Fruit fly (Drosophila melanogaster) whole organism, embryonic: ENCODE results near the gene CG15373.

ENCODE experiments used
- Bgb ChIP-seq: fragments of 200-800 bp; sonication (Bioruptor generic); IDR thresholded peaks from 2 replicates; pipeline ENCODE4 v1.3.6; 2022; ENCODE audit warnings: missing biosample characterization, missing genetic modification characterization; ENCODE audit not compliant: partially characterized antibody
- CG1024 ChIP-seq: fragments of 200-800 bp; sonication (Bioruptor generic); IDR thresholded peaks from 2 replicates; pipeline ENCODE4 v1.3.6; 2022; ENCODE audit warnings: missing biosample characterization, missing genetic modification characterization
- CG10267 ChIP-seq: fragments of 200-800 bp; sonication (Bioruptor generic); optimal IDR thresholded peaks from 2 replicates; lab custom pipeline; 2018; ENCODE audit warnings: missing biosample characterization, mild to moderate bottlenecking, missing genetic modification characterization, moderate library complexity
- CG12391 ChIP-seq: fragments of 200-800 bp; sonication (Bioruptor generic); optimal IDR thresholded peaks from 3 replicates; lab custom pipeline; 2018; ENCODE audit warnings: missing biosample characterization, mild to moderate bottlenecking, missing genetic modification characterization, moderate library complexity
- CG13123 ChIP-seq: fragments of 200-800 bp; sonication (Bioruptor generic); optimal IDR thresholded peaks from 2 replicates; lab custom pipeline; 2016; ENCODE audit warnings: missing biosample characterization, missing genetic modification characterization
- CG13296 ChIP-seq: fragments of 200-800 bp; sonication (Bioruptor generic); optimal IDR thresholded peaks from 3 replicates; lab custom pipeline; 2018; ENCODE audit warnings: missing biosample characterization, mild to moderate bottlenecking, missing genetic modification characterization
- CG15514 ChIP-seq: fragments of 200-800 bp; sonication (Bioruptor generic); optimal IDR thresholded peaks from 3 replicates; lab custom pipeline; 2017; ENCODE audit warnings: missing biosample characterization, missing genetic modification characterization, mild to moderate bottlenecking, moderate library complexity, missing genetic modification reagents
- CG17186 ChIP-seq: fragments of 200-800 bp; sonication (Bioruptor generic); optimal IDR thresholded peaks from 3 replicates; lab custom pipeline; 2017; ENCODE audit warnings: missing biosample characterization, missing genetic modification reagents, missing genetic modification characterization
- CG18764 ChIP-seq: fragments of 200-800 bp; sonication (Bioruptor generic); optimal IDR thresholded peaks from 3 replicates; lab custom pipeline; 2016; ENCODE audit warnings: missing biosample characterization, missing genetic modification characterization
- CG2889 ChIP-seq: fragments of 200-800 bp; sonication (Bioruptor generic); IDR thresholded peaks from 3 replicates; pipeline ENCODE4 v1.3.6; 2022; ENCODE audit warnings: missing biosample characterization, missing genetic modification characterization
- CG3726 ChIP-seq: fragments of 200-800 bp; sonication (Bioruptor generic); IDR thresholded peaks from 3 replicates; pipeline ENCODE4, ENCODE4 v1.3.6; 2022; ENCODE audit warnings: missing biosample characterization, missing genetic modification characterization
- CG3838 ChIP-seq: fragments of 200-800 bp; sonication (Bioruptor generic); optimal IDR thresholded peaks from 3 replicates; lab custom pipeline; 2016; ENCODE audit warnings: missing biosample characterization, missing genetic modification characterization
- CG43689 ChIP-seq: fragments of 200-800 bp; sonication (Bioruptor generic); IDR thresholded peaks from 2 replicates; pipeline ENCODE4 v1.3.6; 2022; ENCODE audit warnings: missing biosample characterization, missing genetic modification characterization
- CG4617 ChIP-seq: fragments of 200-800 bp; sonication (Bioruptor generic); optimal IDR thresholded peaks from 3 replicates; lab custom pipeline; 2016; ENCODE audit warnings: missing biosample characterization, missing genetic modification characterization, borderline replicate concordance
- CG7839 ChIP-seq: fragments of 200-800 bp; sonication (Bioruptor generic); optimal IDR thresholded peaks from 3 replicates; lab custom pipeline; 2018; ENCODE audit warnings: missing biosample characterization, mild to moderate bottlenecking, missing genetic modification characterization, moderate library complexity
- Dfd ChIP-seq, 2 experiments: fragments of >200 bp; optimal IDR thresholded peaks; 2 replicates each; lab custom pipeline; 2017; ENCODE audit warnings: missing biosample characterization in 2 of 2, missing genetic modification characterization in 2 of 2
- Dp ChIP-seq: fragments of 200-800 bp; sonication (Bioruptor generic); optimal IDR thresholded peaks from 2 replicates; lab custom pipeline; 2018; ENCODE audit warnings: missing biosample characterization, mild to moderate bottlenecking, missing genetic modification characterization, moderate library complexity
- E2f1 ChIP-seq: fragments of 200-800 bp; sonication (Bioruptor generic); IDR thresholded peaks from 2 replicates; pipeline ENCODE4 v1.3.6; 2022; ENCODE audit warnings: missing biosample characterization, missing genetic modification characterization
- Ets65A ChIP-seq: fragments of 200-800 bp; sonication (Bioruptor generic); peaks from one replicate; lab custom pipeline; 2016; ENCODE audit warnings: missing biosample characterization, missing genetic modification characterization
- Fer1 ChIP-seq: fragments of 200-800 bp; sonication (Bioruptor generic); optimal IDR thresholded peaks from 2 replicates; lab custom pipeline; 2017; ENCODE audit warnings: missing biosample characterization, mild to moderate bottlenecking, missing genetic modification characterization
- H15 ChIP-seq: fragments of 200-800 bp; sonication (Bioruptor generic); IDR thresholded peaks from 3 replicates; pipeline ENCODE4 v1.3.6; 2022; ENCODE audit warnings: missing biosample characterization, missing genetic modification characterization
- Kr ChIP-seq: fragments of 200-800 bp; sonication (Bioruptor generic); optimal IDR thresholded peaks from 2 replicates; lab custom pipeline; 2017; ENCODE audit warnings: missing biosample characterization, mild to moderate bottlenecking, missing genetic modification characterization
- Mrtf ChIP-seq: fragments of 200-800 bp; sonication (Bioruptor generic); IDR thresholded peaks from 3 replicates; pipeline ENCODE4 v1.3.6; 2022; ENCODE audit warnings: missing biosample characterization, missing genetic modification characterization
- NK7.1 ChIP-seq: fragments of 200-800 bp; sonication (Bioruptor generic); optimal IDR thresholded peaks from 3 replicates; lab custom pipeline; 2016; ENCODE audit warnings: missing biosample characterization, missing genetic modification characterization
- Neu2 ChIP-seq: fragments of 200-800 bp; sonication (Bioruptor generic); optimal IDR thresholded peaks from 3 replicates; lab custom pipeline; 2016; ENCODE audit warnings: missing biosample characterization, missing genetic modification characterization, borderline replicate concordance
- PHDP ChIP-seq: fragments of 200-800 bp; sonication (Bioruptor generic); optimal IDR thresholded peaks from 3 replicates; lab custom pipeline; 2018; ENCODE audit warnings: missing biosample characterization, mild to moderate bottlenecking, missing genetic modification characterization, moderate library complexity
- Pdp1 ChIP-seq, 2 experiments: fragments of 200-800 bp; sonication (Bioruptor generic); optimal IDR thresholded peaks; 3 replicates each; lab custom pipeline; 2016; ENCODE audit warnings: missing biosample characterization in 2 of 2, missing genetic modification characterization in 2 of 2, mild to moderate bottlenecking in 1 of 2, moderate library complexity in 1 of 2
- Rx ChIP-seq: fragments of 200-800 bp; sonication (Bioruptor generic); IDR thresholded peaks from 2 replicates; pipeline ENCODE4 v1.3.6; 2022; ENCODE audit warnings: missing biosample characterization, missing genetic modification characterization
- Side ChIP-seq: fragments of 200-800 bp; sonication (Bioruptor generic); optimal IDR thresholded peaks from 2 replicates; lab custom pipeline; 2016; ENCODE audit warnings: missing biosample characterization, missing genetic modification characterization
- YL-1 ChIP-seq: fragments of 200-800 bp; sonication (Bioruptor generic); optimal IDR thresholded peaks from 3 replicates; lab custom pipeline; 2017; ENCODE audit warnings: missing biosample characterization, mild to moderate bottlenecking, missing genetic modification characterization
- aop ChIP-seq: fragments of 200-800 bp; sonication (Bioruptor generic); IDR thresholded peaks from 2 replicates; pipeline ENCODE4 v1.3.6; 2022; ENCODE audit warnings: missing biosample characterization, missing genetic modification characterization
- ara ChIP-seq: fragments of 200-800 bp; sonication (Bioruptor generic); IDR thresholded peaks from 2 replicates; pipeline ENCODE4 v1.3.6; 2022; ENCODE audit warnings: missing biosample characterization, missing genetic modification characterization
- bsh ChIP-seq, 2 experiments: fragments of 200-800 bp; sonication (Bioruptor generic); optimal IDR thresholded peaks; 2 replicates each; lab custom pipeline; 2017 to 2018; ENCODE audit warnings: mild to moderate bottlenecking in 2 of 2, missing biosample characterization in 2 of 2, missing genetic modification characterization in 2 of 2, moderate library complexity in 1 of 2
- caup ChIP-seq: fragments of 200-800 bp; sonication (Bioruptor generic); optimal IDR thresholded peaks from 3 replicates; lab custom pipeline; 2017; ENCODE audit warnings: missing biosample characterization, mild to moderate bottlenecking, missing genetic modification characterization, moderate library complexity; ENCODE audit not compliant: severe bottlenecking
- chinmo ChIP-seq: fragments of 200-800 bp; sonication (Bioruptor generic); IDR thresholded peaks from 4 replicates; pipeline ENCODE4 v1.3.6; 2022; ENCODE audit warnings: missing biosample characterization, missing genetic modification characterization; ENCODE audit not compliant: partially characterized antibody
- chm ChIP-seq: fragments of 200-800 bp; sonication (Bioruptor generic); IDR thresholded peaks from 2 replicates; pipeline ENCODE4 v1.3.6; 2022; ENCODE audit warnings: missing biosample characterization, missing genetic modification characterization
- crol ChIP-seq: fragments of 200-800 bp; sonication (Bioruptor generic); IDR thresholded peaks from 2 replicates; pipeline ENCODE4 v1.3.6; 2022; ENCODE audit warnings: missing biosample characterization, missing genetic modification characterization
- dan ChIP-seq: fragments of 200-800 bp; sonication (Bioruptor generic); IDR thresholded peaks from 2 replicates; pipeline ENCODE4 v1.3.6; 2022; ENCODE audit warnings: missing biosample characterization, missing genetic modification characterization
- dati ChIP-seq: fragments of 200-800 bp; sonication (Bioruptor generic); IDR thresholded peaks from 2 replicates; pipeline ENCODE4 v1.3.6; 2022; ENCODE audit warnings: missing biosample characterization, missing genetic modification characterization
- hb ChIP-seq: fragments of 200-800 bp; sonication (Bioruptor generic); IDR thresholded peaks from 3 replicates; pipeline ENCODE4 v1.3.6; 2022; ENCODE audit warnings: missing biosample characterization, missing genetic modification characterization; ENCODE audit not compliant: partially characterized antibody
- jing ChIP-seq: fragments of 200-800 bp; sonication (Bioruptor generic); optimal IDR thresholded peaks from 2 replicates; lab custom pipeline; 2018; ENCODE audit warnings: missing biosample characterization, mild to moderate bottlenecking, missing genetic modification characterization
- jumu ChIP-seq: fragments of 200-800 bp; sonication (Bioruptor generic); optimal IDR thresholded peaks from 3 replicates; lab custom pipeline; 2016; ENCODE audit warnings: missing biosample characterization, missing genetic modification characterization
- kni ChIP-seq: fragments of 200-800 bp; sonication (Bioruptor generic); optimal IDR thresholded peaks from 3 replicates; lab custom pipeline; 2017; ENCODE audit warnings: mild to moderate bottlenecking, missing biosample characterization, missing genetic modification reagents, missing genetic modification characterization
- nerfin-2 ChIP-seq: fragments of 200-800 bp; sonication (Bioruptor generic); IDR thresholded peaks from 2 replicates; pipeline ENCODE4 v1.3.6; 2022; ENCODE audit warnings: missing biosample characterization, missing genetic modification characterization; ENCODE audit not compliant: partially characterized antibody
- nom ChIP-seq: fragments of 200-800 bp; sonication (Bioruptor generic); optimal IDR thresholded peaks from 2 replicates; lab custom pipeline; 2017; ENCODE audit warnings: missing biosample characterization, missing genetic modification characterization, mild to moderate bottlenecking, moderate library complexity, missing genetic modification reagents
- shn ChIP-seq: fragments of 200-800 bp; sonication (Bioruptor generic); optimal IDR thresholded peaks from 3 replicates; lab custom pipeline; 2016; ENCODE audit warnings: missing biosample characterization, missing genetic modification characterization
- sima ChIP-seq: fragments of 200-800 bp; sonication (Bioruptor generic); optimal IDR thresholded peaks from 2 replicates; lab custom pipeline; 2016; ENCODE audit warnings: missing biosample characterization, missing genetic modification characterization
- unpg ChIP-seq: fragments of 200-800 bp; sonication (Bioruptor generic); optimal IDR thresholded peaks from 3 replicates; lab custom pipeline; 2018; ENCODE audit warnings: missing biosample characterization, mild to moderate bottlenecking, missing genetic modification characterization, moderate library complexity
- vnd ChIP-seq: fragments of 200-800 bp; sonication (Bioruptor generic); IDR thresholded peaks from 3 replicates; pipeline ENCODE4 v1.3.6; 2022; ENCODE audit warnings: missing biosample characterization, missing genetic modification characterization; ENCODE audit not compliant: partially characterized antibody
- wor ChIP-seq: fragments of 200-800 bp; sonication (Bioruptor generic); IDR thresholded peaks from 2 replicates; pipeline ENCODE4 v1.3.6; 2022; ENCODE audit warnings: missing biosample characterization, missing genetic modification characterization
- zfh2 ChIP-seq: fragments of 200-800 bp; sonication (Bioruptor generic); optimal IDR thresholded peaks from 2 replicates; lab custom pipeline; 2016; ENCODE audit warnings: missing biosample characterization, missing genetic modification characterization

The CG15373 gene

DNA sequence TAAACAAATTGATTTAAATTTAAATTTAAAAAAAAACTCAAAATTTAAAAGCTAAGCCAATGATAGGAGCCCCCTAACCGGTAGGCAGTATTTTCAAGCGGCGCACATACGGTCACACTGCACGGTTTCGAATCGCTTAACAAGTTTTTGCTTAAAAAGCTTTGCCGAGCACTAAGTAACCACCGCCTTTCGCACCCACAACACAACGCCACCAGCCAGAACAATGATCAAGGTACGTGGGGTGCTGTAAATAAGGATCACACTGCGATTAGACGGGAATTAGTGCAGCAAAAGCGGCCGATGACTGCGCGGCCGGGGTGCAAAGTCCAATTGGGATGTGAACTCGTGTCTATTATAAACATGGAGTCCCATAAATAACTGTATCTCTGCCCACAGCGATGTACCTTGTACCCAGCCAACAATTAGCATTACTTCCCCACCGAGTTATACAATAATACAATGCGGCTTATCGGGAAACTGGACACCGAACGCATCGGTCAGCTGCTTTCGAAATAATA, 47.4 kb downstream of the CG15373 start, which contains the start of gene scu (continued):
- TF ChIP-seq vnd (GFP tag; lab: Robert Waterston, UW) (no peak), H15 (GFP tag; lab: Robert Waterston, UW) (no peak), Mrtf (GFP tag; lab: Robert Waterston, UW) (no peak), CG17186 (GFP tag; lab: Kevin White, UChicago) (no peak), dan (GFP tag; lab: Robert Waterston, UW) (no peak), CG43689 (GFP tag; lab: Robert Waterston, UW) (no peak), CG4617 (GFP tag; lab: Kevin White, UChicago) (peak; percentile 0), aop (GFP tag; lab: Robert Waterston, UW) (no peak), NK7.1 (GFP tag; lab: Kevin White, UChicago) (no peak), dati (no peak), Dp (GFP tag; lab: Kevin White, UChicago) (peak; percentile 46), CG12391 (tag; lab: Kevin White, UChicago) (no peak), ara (GFP tag; lab: Robert Waterston, UW) (no peak), chinmo (no peak), jing (GFP tag; lab: Kevin White, UChicago) (no peak), Rx (no peak), Kr (GFP tag; lab: Kevin White, UChicago) (no peak), CG3726 (GFP tag; lab: Robert Waterston, UW) (no peak), kni (GFP tag; lab: Kevin White, UChicago) (no peak), CG10267 (tag; lab: Kevin White, UChicago) (no peak), chm (no peak), PHDP (tag; lab: Kevin White, UChicago) (no peak), jumu (GFP tag; lab: Kevin White, UChicago) (no peak), shn (GFP tag; lab: Kevin White, UChicago) (no peak), zfh2 (GFP tag; lab: Kevin White, UChicago) (no peak), CG7839 (tag; lab: Kevin White, UChicago) (no peak), CG13123 (no peak), bsh (GFP tag; optimal IDR thresholded peaks at IDR 0.05; lab: Kevin White, UChicago) (peak in 1 of 2 experiments; percentile 90), caup (no peak), nom (GFP tag; lab: Kevin White, UChicago) (peak; percentile 98), Bgb (GFP tag; lab: Robert Waterston, UW) (no peak), sima (GFP tag; lab: Kevin White, UChicago) (no peak), Ets65A (GFP tag; lab: Kevin White, UChicago) (no peak), CG1024 (no peak), CG2889 (no peak), Fer1 (no peak), Side (GFP tag; lab: Kevin White, UChicago) (no peak), YL-1 (no peak), CG13296 (GFP tag; lab: Kevin White, UChicago) (peak; percentile 20), Pdp1 (GFP tag; optimal IDR thresholded peaks at IDR 0.05; lab: Kevin White, UChicago) (peak in 1 of 2 experiments; percentile 72), Dfd (GFP tag; optimal IDR thresholded peaks at IDR 0.05; lab: Kevin White, UChicago) (no peak), CG3838 (GFP tag; lab: Kevin White, UChicago) (no peak), Neu2 (GFP tag; lab: Kevin White, UChicago) (no peak), unpg (no peak), wor (no peak), E2f1 (GFP tag; lab: Robert Waterston, UW) (no peak), CG18764 (no peak), hb (no peak), nerfin-2 (no peak), CG15514 (GFP tag; lab: Kevin White, UChicago) (peak; percentile 31), crol (no peak)
